Fruit fly (Drosophila melanogaster): ENCODE data around the gene eg.

Gene eg

DNA sequence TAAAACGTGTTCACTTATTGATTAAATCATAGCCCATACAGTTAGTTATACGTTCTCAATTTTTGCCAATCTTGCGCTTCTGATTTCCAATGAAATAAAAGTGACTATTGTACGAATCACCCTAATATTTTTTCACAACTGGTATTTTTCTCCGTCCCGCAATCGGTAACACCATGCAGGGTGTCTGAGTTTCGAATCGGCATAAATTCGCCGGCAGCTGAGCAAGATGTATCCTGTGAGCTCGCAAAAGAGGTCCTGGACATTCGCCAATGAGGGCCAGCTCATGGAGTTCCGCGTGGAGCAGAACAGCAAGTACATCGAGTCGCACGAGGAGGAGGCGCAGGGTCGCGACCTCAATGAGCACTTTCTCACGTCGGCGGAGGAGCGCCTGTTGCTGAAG lies 13.3 kb downstream of the eg start, which contains the start of gene CycH (continued):
- TF ChIP-seq CG7357 (GFP tag; IDR thresholded peaks at IDR 0.05) (no peak), onecut (GFP tag; IDR thresholded peaks at IDR 0.05) (no peak), az2 (GFP tag; optimal IDR thresholded peaks at IDR 0.05) (peak; percentile 20), CG17186 (GFP tag; optimal IDR thresholded peaks at IDR 0.05) (peak; percentile 8), fu2 (GFP tag; optimal IDR thresholded peaks at IDR 0.05) (peak; percentile 21), CG9727 (GFP tag; optimal IDR thresholded peaks at IDR 0.05) (no peak), CG1529 (GFP tag; optimal IDR thresholded peaks at IDR 0.05) (no peak), CG1603 (tag; optimal IDR thresholded peaks at IDR 0.05) (peak; percentile 71), CG32532 (GFP tag; IDR thresholded peaks at IDR 0.05) (no peak; the same call in 1 of the 2 replicates), ind (GFP tag; optimal IDR thresholded peaks at IDR 0.05) (peak; percentile 1), Dfd (GFP tag; optimal IDR thresholded peaks at IDR 0.05) (no peak), E2f2 (GFP tag; IDR thresholded peaks at IDR 0.05) (peak; percentile 68), psq (GFP tag; optimal IDR thresholded peaks at IDR 0.05) (no peak), Fer3 (tag; optimal IDR thresholded peaks at IDR 0.05) (no peak), repo (GFP tag; optimal IDR thresholded peaks at IDR 0.05) (peak; percentile 15), NK7.1 (GFP tag; optimal IDR thresholded peaks at IDR 0.05) (no peak), trh (GFP tag; optimal IDR thresholded peaks at IDR 0.05) (no peak), her (GFP tag; optimal IDR thresholded peaks at IDR 0.05) (peak; percentile 46), CG4617 (GFP tag; optimal IDR thresholded peaks at IDR 0.05; ENCODE audit: borderline replicate concordance) (peak; percentile 57), CG31441 (GFP tag; IDR thresholded peaks at IDR 0.05) (peak; percentile 77), Six4 (GFP tag; optimal IDR thresholded peaks at IDR 0.05) (peak; percentile 47), Antp (GFP tag; optimal IDR thresholded peaks at IDR 0.05) (peak; percentile 53), D (optimal IDR thresholded peaks at IDR 0.05) (no peak), D (GFP tag; optimal IDR thresholded peaks at IDR 0.05) (no peak), ato (GFP tag; IDR thresholded peaks at IDR 0.05; ENCODE audit: partially characterized antibody) (0 out of 2 replicates have a peak, but pooled peaks have one; percentile 11), CG2129 (GFP tag; IDR thresholded peaks at IDR 0.05; ENCODE audit: partially characterized antibody) (no peak), zfh2 (GFP tag; optimal IDR thresholded peaks at IDR 0.05) (peak; percentile 37), CG18599 (GFP tag; optimal IDR thresholded peaks at IDR 0.05) (no peak), CG4424 (GFP tag; optimal IDR thresholded peaks at IDR 0.05) (peak; percentile 57), Pdp1 (GFP tag; optimal IDR thresholded peaks at IDR 0.05) (peak; percentile 34), usp (GFP tag; optimal IDR thresholded peaks at IDR 0.05) (no peak), CG15696 (tag; optimal IDR thresholded peaks at IDR 0.05) (peak; percentile 12), Ets97D (GFP tag; optimal IDR thresholded peaks at IDR 0.05) (peak; percentile 32), CG12942 (GFP tag; optimal IDR thresholded peaks at IDR 0.05) (peak; percentile 14), CG6683 (GFP tag; optimal IDR thresholded peaks at IDR 0.05) (no peak), Scr (GFP tag; IDR thresholded peaks at IDR 0.05; ENCODE audit: partially characterized antibody) (no peak), phol (tag; optimal IDR thresholded peaks at IDR 0.05) (peak; percentile 45), ase (GFP tag; IDR thresholded peaks at IDR 0.05) (no peak), dati (GFP tag; IDR thresholded peaks at IDR 0.05) (no peak), stwl (tag; optimal IDR thresholded peaks at IDR 0.05) (peak; percentile 63), PHDP (tag; optimal IDR thresholded peaks at IDR 0.05) (no peak), CG3995 (GFP tag; optimal IDR thresholded peaks at IDR 0.05) (peak; percentile 97), CG11247 (GFP tag; IDR thresholded peaks at IDR 0.05) (peak; percentile 24; the same call in 1 of the 2 replicates), Gsc (GFP tag; IDR thresholded peaks at IDR 0.05) (no peak), pnt (GFP tag; optimal IDR thresholded peaks at IDR 0.05) (peak; percentile 4), jing (GFP tag; optimal IDR thresholded peaks at IDR 0.05) (no peak), bsh (GFP tag; optimal IDR thresholded peaks at IDR 0.05) (no peak), trem (tag; optimal IDR thresholded peaks at IDR 0.05) (peak; percentile 13), YL-1 (GFP tag; optimal IDR thresholded peaks at IDR 0.05) (no peak), ro (GFP tag; IDR thresholded peaks at IDR 0.05) (no peak), lola (GFP tag; optimal IDR thresholded peaks at IDR 0.05) (peak in 1 of 3 experiments; percentile 19)

All from whole organism, embryonic.